Worm (Caenorhabditis elegans): ENCODE measurements around the gene F07C4.11.
A peak's percentile ranks its signal among the peaks of the same experiment; 100 is the strongest.

The F07C4.11 gene

ce11 chrV:7618114-7618513 is 25.2 kb downstream of the F07C4.11 start, which contains the start of gene C50E3.15:
Gene C50E3.15, plus strand, starts transcription at chrV:7618414.
- TF ChIP-seq mef-2 (tag; optimal IDR thresholded peaks at IDR 0.05) (no peak), efl-1 (optimal IDR thresholded peaks at IDR 0.05) (no peak), efl-1 (GFP tag; optimal IDR thresholded peaks at IDR 0.05 in 1 of 2) (no peak), ceh-90 (tag; optimal IDR thresholded peaks at IDR 0.05) (no peak), sptf-1 (tag; optimal IDR thresholded peaks at IDR 0.05) (no peak), rnt-1 (tag; optimal IDR thresholded peaks at IDR 0.05) (no peak), sox-4 (tag; optimal IDR thresholded peaks at IDR 0.05) (no peak), efl-3 (GFP tag; optimal IDR thresholded peaks at IDR 0.05) (no peak), mab-9 (GFP tag; IDR thresholded peaks at IDR 0.05) (no peak), lin-14 (GFP tag; optimal IDR thresholded peaks at IDR 0.05) (no peak), ceh-8 (GFP tag; optimal IDR thresholded peaks at IDR 0.05) (no peak), fkh-10 (GFP tag; optimal IDR thresholded peaks at IDR 0.05) (no peak), blmp-1 (tag; optimal IDR thresholded peaks at IDR 0.05) (no peak), hpl-2 (GFP tag; optimal IDR thresholded peaks at IDR 0.05) (no peak), ets-5 (GFP tag; IDR thresholded peaks at IDR 0.05) (no peak), nhr-28 (tag; optimal IDR thresholded peaks at IDR 0.05) (no peak), jun-1 (tag; optimal IDR thresholded peaks at IDR 0.05) (no peak)

ce11 chrV:7612044-7612443 is 31.3 kb downstream of the F07C4.11 start, which contains the start of gene clec-215:
Gene clec-215, plus strand, starts transcription at chrV:7612344.
- TF ChIP-seq unc-62 (GFP tag; optimal IDR thresholded peaks at IDR 0.05) (no peak), lin-14 (GFP tag; optimal IDR thresholded peaks at IDR 0.05) (no peak), vab-15 (tag; optimal IDR thresholded peaks at IDR 0.05) (no peak)

ce11 chrV:7609698-7610420 is 33.5 kb downstream of the F07C4.11 start, which contains the start of the genes folt-3 and clec-214:
Gene folt-3, minus strand, starts transcription at chrV:7609748.
Gene clec-214, plus strand, starts transcription at chrV:7610370.
- TF ChIP-seq lsy-2 (tag; optimal IDR thresholded peaks at IDR 0.05) (no peak), elt-2 (tag; optimal IDR thresholded peaks at IDR 0.05) (peak; percentile 32)

- TF ChIP-seq lir-3 (tag; optimal IDR thresholded peaks at IDR 0.05; ENCODE audit: poor library complexity) (no peak), xbp-1 (tag; optimal IDR thresholded peaks at IDR 0.05) (no peak), ceh-63 (GFP tag; optimal IDR thresholded peaks at IDR 0.05) (no peak), lin-39 (tag; optimal IDR thresholded peaks at IDR 0.05) (no peak), lin-14 (GFP tag; optimal IDR thresholded peaks at IDR 0.05) (no peak), nhr-20 (tag; optimal IDR thresholded peaks at IDR 0.05) (no peak), hlh-4 (tag; optimal IDR thresholded peaks at IDR 0.05) (no peak), lin-15B (tag; optimal IDR thresholded peaks at IDR 0.05) (no peak), efl-3 (GFP tag; optimal IDR thresholded peaks at IDR 0.05) (no peak), pqm-1 (tag; optimal IDR thresholded peaks at IDR 0.05) (no peak), elt-3 (tag; optimal IDR thresholded peaks at IDR 0.05) (no peak), nhr-85 (tag) (no peak), snu-23 (GFP tag; optimal IDR thresholded peaks at IDR 0.05) (no peak), nhr-77 (tag; optimal IDR thresholded peaks at IDR 0.05) (no peak), C16A3.4 (tag; optimal IDR thresholded peaks at IDR 0.05) (no peak), unc-62 (GFP tag; optimal IDR thresholded peaks at IDR 0.05) (no peak), fkh-4 (tag; optimal IDR thresholded peaks at IDR 0.05; ENCODE audit: borderline replicate concordance) (no peak), nhr-71 (tag; optimal IDR thresholded peaks at IDR 0.05) (no peak), nhr-11 (tag; optimal IDR thresholded peaks at IDR 0.05) (no peak)
Observed at ce11 chrV:7604858-7605257, 38.5 kb downstream of the F07C4.11 start, which contains the start of gene clec-213. Gene clec-213, plus strand, starts transcription at chrV:7605158.

Data from whole organism, L1 larva.